Worm (Caenorhabditis elegans): ENCODE results near the gene K07C5.9.

ce11 chrV:10323537-10323936 lies 26.4 kb downstream of the K07C5.9 start:
- no peak for TF ChIP-seq lin-13 (GFP tag; optimal IDR thresholded peaks at IDR 0.05)
- TF ChIP-seq nhr-237 (tag; optimal IDR thresholded peaks at IDR 0.05): no peak
- TF ChIP-seq lin-39 (tag; optimal IDR thresholded peaks at IDR 0.05): no peak
- no peak for TF ChIP-seq nhr-11 (tag; optimal IDR thresholded peaks at IDR 0.05)
- TF ChIP-seq R02D3.7 (tag; optimal IDR thresholded peaks at IDR 0.05): no peak
- no peak for TF ChIP-seq ama-1 (optimal IDR thresholded peaks at IDR 0.05)
- TF ChIP-seq nhr-25 (tag; optimal IDR thresholded peaks at IDR 0.05): no peak
- no peak for TF ChIP-seq egl-27 (tag; optimal IDR thresholded peaks at IDR 0.05)
- no peak for TF ChIP-seq ceh-82 (tag; optimal IDR thresholded peaks at IDR 0.05)
- TF ChIP-seq nhr-10 (tag; optimal IDR thresholded peaks at IDR 0.05): no peak
- TF ChIP-seq snpc-4 (tag; optimal IDR thresholded peaks at IDR 0.05): no peak
- no peak for TF ChIP-seq nhr-77 (tag; optimal IDR thresholded peaks at IDR 0.05)
- TF ChIP-seq ztf-1 (GFP tag; conservative IDR thresholded peaks at IDR 0.05): no peak
